Worm (Caenorhabditis elegans) whole organism, L2 larva: ENCODE data around the gene D2062.5.

Experiments
- ZK546.5 ChIP-seq: sonication (generic microtip); optimal IDR thresholded peaks from 2 replicates; lab custom pipeline; 2017; ENCODE audit warnings: missing biosample characterization, missing genetic modification characterization
- ceh-82 ChIP-seq: fragments of 150-350 bp; optimal IDR thresholded peaks from 2 replicates; lab custom pipeline; 2014; ENCODE audit warnings: missing biosample characterization, missing genetic modification characterization
- fos-1 ChIP-seq: fragments of 150-350 bp; optimal IDR thresholded peaks from 2 replicates; lab custom pipeline; 2014; ENCODE audit warnings: missing biosample characterization, missing genetic modification characterization
- unc-39 ChIP-seq: fragments of 150-350 bp; optimal IDR thresholded peaks from 2 replicates; lab custom pipeline; 2014; ENCODE audit warnings: missing biosample characterization, missing genetic modification characterization
- ztf-4 ChIP-seq: fragments of 150-350 bp; optimal IDR thresholded peaks from 2 replicates; lab custom pipeline; 2014; ENCODE audit warnings: missing biosample characterization, missing genetic modification characterization

ce11 chrII:2610202-2610912 lies 12.2 kb upstream of the D2062.5 start, which contains the start of gene sri-38:
- TF ChIP-seq ztf-4 (tag; lab: Kevin White, UChicago), result no peak
- TF ChIP-seq ZK546.5 (tag; lab: Kevin White, UChicago), result no peak
- no peak for TF ChIP-seq ceh-82
- TF ChIP-seq fos-1 (tag; lab: Kevin White, UChicago), result peak; percentile 95
- no peak for TF ChIP-seq unc-39 (tag; lab: Kevin White, UChicago)
